Fruit fly (Drosophila melanogaster) S2 (cell line): ENCODE measurements around the gene CG12659.

Experiments
- CG8478 ChIP-seq: fragments of >200 bp; optimal IDR thresholded peaks from 2 replicates; lab custom pipeline; 2018
- CTCF ChIP-seq, 2 experiments: fragments of >200 bp; optimal IDR thresholded peaks; 2 replicates each; lab custom pipeline; 2018

CG12659 gene

dm6 chrX:8561404-8562397, 29.8 kb downstream of the CG12659 start:
- TF ChIP-seq CTCF (optimal IDR thresholded peaks at IDR 0.05; lab: Kevin White, UChicago) (no peak), CG8478 (no peak)

- TF ChIP-seq CG8478 (no peak), CTCF (optimal IDR thresholded peaks at IDR 0.05; lab: Kevin White, UChicago) (peak; percentile 44 to 51)
Observed at dm6 chrX:8560087-8560999, 31.2 kb downstream of the CG12659 start, which contains the start of the genes CG12112 and Trf4-1. Gene CG12112, minus strand, starts transcription at chrX:8560192. Gene Trf4-1, plus strand, starts transcription at chrX:8560322.

dm6 chrX:8558762-8559172, 32.8 kb downstream of the CG12659 start, which contains the start of gene IntS4:
Gene IntS4, minus strand, starts transcription at chrX:8558781.
- TF ChIP-seq CG8478, result no peak
- no peak for TF ChIP-seq CTCF (optimal IDR thresholded peaks at IDR 0.05; lab: Kevin White, UChicago)

dm6 chrX:8554303-8554702, 37.2 kb downstream of the CG12659 start:
- no peak for TF ChIP-seq CG8478
- TF ChIP-seq CTCF (optimal IDR thresholded peaks at IDR 0.05; lab: Kevin White, UChicago), result peak in 1 of 2 experiments; percentile 12

dm6 chrX:8542728-8543127, 48.8 kb downstream of the CG12659 start:
- TF ChIP-seq CTCF (optimal IDR thresholded peaks at IDR 0.05; lab: Kevin White, UChicago) (no peak), CG8478 (no peak)

- TF ChIP-seq CTCF (optimal IDR thresholded peaks at IDR 0.05; lab: Kevin White, UChicago), result no peak
- TF ChIP-seq CG8478, result no peak
Observed at dm6 chrX:8541985-8542384, 49.5 kb downstream of the CG12659 start.
